Worm (Caenorhabditis elegans) whole organism, L3 larva: Measurements from ENCODE around the gene daf-3.

Experiments used
- R02D3.7 ChIP-seq: fragments of 150-350 bp; optimal IDR thresholded peaks from 2 replicates; lab custom pipeline; 2014; ENCODE audit warnings: missing biosample characterization, missing genetic modification characterization
- aly-2 ChIP-seq: fragments of 150-350 bp; optimal IDR thresholded peaks from 2 replicates; lab custom pipeline; 2014; ENCODE audit warnings: missing biosample characterization, missing genetic modification characterization
- ama-1 ChIP-seq: fragments of 150-350 bp; optimal IDR thresholded peaks from 2 replicates; lab custom pipeline; 2018
- ceh-28 ChIP-seq: fragments of 150-350 bp; optimal IDR thresholded peaks from 2 replicates; lab custom pipeline; 2014; ENCODE audit warnings: missing biosample characterization, missing genetic modification reagents, missing genetic modification characterization
- ceh-82 ChIP-seq: fragments of 150-350 bp; optimal IDR thresholded peaks from 2 replicates; lab custom pipeline; 2014; ENCODE audit warnings: missing biosample characterization, missing genetic modification characterization
- ceh-9 ChIP-seq: sonication (generic microtip); optimal IDR thresholded peaks from 2 replicates; lab custom pipeline; 2018; ENCODE audit warnings: missing biosample characterization, missing genetic modification characterization
- daf-12 ChIP-seq: fragments of 150-350 bp; optimal IDR thresholded peaks from 2 replicates; lab custom pipeline; 2014; ENCODE audit warnings: missing biosample characterization, missing genetic modification reagents, missing genetic modification characterization
- egl-27 ChIP-seq: sonication (generic microtip); optimal IDR thresholded peaks from 4 replicates; lab custom pipeline; 2017; ENCODE audit warnings: missing biosample characterization, missing genetic modification reagents, missing genetic modification characterization
- egl-5 ChIP-seq: fragments of 150-350 bp; optimal IDR thresholded peaks from 2 replicates; lab custom pipeline; 2017; ENCODE audit warnings: missing biosample characterization, missing genetic modification reagents, missing genetic modification characterization, inconsistent platforms
- elt-1 ChIP-seq: fragments of 150-350 bp; optimal IDR thresholded peaks from 2 replicates; lab custom pipeline; 2014; ENCODE audit warnings: missing biosample characterization, missing genetic modification characterization
- elt-2 ChIP-seq: sonication (generic microtip); optimal IDR thresholded peaks from 2 replicates; lab custom pipeline; 2016; ENCODE audit warnings: missing genetic modification reagents, mild to moderate bottlenecking, missing genetic modification characterization, missing compliant biosample characterization
- eor-1 ChIP-seq, 2 experiments: fragments of 150-350 bp; optimal IDR thresholded peaks; 2 replicates each; lab custom pipeline; 2014 to 2018; ENCODE audit warnings: missing biosample characterization in 2 of 2, missing genetic modification characterization in 2 of 2
- fkh-10 ChIP-seq: sonication (generic microtip); optimal IDR thresholded peaks from 2 replicates; lab custom pipeline; 2017; ENCODE audit warnings: missing biosample characterization, missing genetic modification reagents, missing genetic modification characterization
- fkh-2 ChIP-seq: fragments of 150-350 bp; optimal IDR thresholded peaks from 2 replicates; lab custom pipeline; 2014; ENCODE audit warnings: missing biosample characterization, missing genetic modification reagents, missing genetic modification characterization
- fos-1 ChIP-seq: fragments of 150-350 bp; optimal IDR thresholded peaks from 2 replicates; lab custom pipeline; 2014; ENCODE audit warnings: missing biosample characterization, missing genetic modification characterization
- hmg-11 ChIP-seq: sonication (generic microtip); optimal IDR thresholded peaks from 2 replicates; lab custom pipeline; 2016; ENCODE audit warnings: missing genetic modification characterization, missing compliant biosample characterization
- jun-1 ChIP-seq: fragments of 150-350 bp; optimal IDR thresholded peaks from 2 replicates; lab custom pipeline; 2014; ENCODE audit warnings: missing biosample characterization, missing genetic modification reagents, missing genetic modification characterization
- lin-15B ChIP-seq: fragments of 150-350 bp; optimal IDR thresholded peaks from 2 replicates; lab custom pipeline; 2014; ENCODE audit warnings: missing biosample characterization, missing genetic modification characterization
- lin-39 ChIP-seq: fragments of 150-350 bp; optimal IDR thresholded peaks from 2 replicates; lab custom pipeline; 2018; ENCODE audit warnings: missing biosample characterization, missing genetic modification reagents, missing genetic modification characterization
- lsy-12 ChIP-seq: sonication (generic microtip); optimal IDR thresholded peaks from 2 replicates; lab custom pipeline; 2016; ENCODE audit warnings: mild to moderate bottlenecking, missing genetic modification characterization, missing compliant biosample characterization
- mdl-1 ChIP-seq: fragments of 150-350 bp; optimal IDR thresholded peaks from 2 replicates; lab custom pipeline; 2014; ENCODE audit warnings: missing biosample characterization, missing genetic modification characterization
- mml-1 ChIP-seq: fragments of 150-350 bp; sonication (generic microtip); optimal IDR thresholded peaks from 3 replicates; lab custom pipeline; 2014; ENCODE audit warnings: missing biosample characterization, missing genetic modification characterization
- nfya-1 ChIP-seq: sonication (generic microtip); optimal IDR thresholded peaks from 2 replicates; lab custom pipeline; 2017; ENCODE audit warnings: missing genetic modification characterization, mild to moderate bottlenecking, missing compliant biosample characterization, antibody characterized with exemption, moderate library complexity; ENCODE audit not compliant: insufficient read depth
- nhr-11 ChIP-seq: fragments of 150-350 bp; optimal IDR thresholded peaks from 2 replicates; lab custom pipeline; 2014; ENCODE audit warnings: missing biosample characterization, missing genetic modification characterization
- nhr-12 ChIP-seq: fragments of 150-350 bp; optimal IDR thresholded peaks from 2 replicates; lab custom pipeline; 2014; ENCODE audit warnings: missing biosample characterization, missing genetic modification characterization
- nhr-23 ChIP-seq: fragments of 150-350 bp; optimal IDR thresholded peaks from 2 replicates; lab custom pipeline; 2014; ENCODE audit warnings: missing biosample characterization, missing genetic modification reagents, missing genetic modification characterization
- nhr-237 ChIP-seq: fragments of 150-350 bp; optimal IDR thresholded peaks from 2 replicates; lab custom pipeline; 2014; ENCODE audit warnings: missing biosample characterization, missing genetic modification characterization
- nhr-25 ChIP-seq: sonication (generic microtip); optimal IDR thresholded peaks from 2 replicates; lab custom pipeline; 2017; ENCODE audit warnings: missing biosample characterization, missing genetic modification characterization
- nhr-28 ChIP-seq: fragments of 150-350 bp; optimal IDR thresholded peaks from 2 replicates; lab custom pipeline; 2014; ENCODE audit warnings: missing biosample characterization, missing genetic modification characterization
- nhr-43 ChIP-seq: sonication (generic microtip); optimal IDR thresholded peaks from 2 replicates; lab custom pipeline; 2016; ENCODE audit warnings: mild to moderate bottlenecking, missing genetic modification characterization, missing compliant biosample characterization; ENCODE audit not compliant: poor library complexity, severe bottlenecking
- nhr-67 ChIP-seq: fragments of 150-350 bp; optimal IDR thresholded peaks from 2 replicates; lab custom pipeline; 2014; ENCODE audit warnings: missing biosample characterization, missing genetic modification characterization
- nhr-77 ChIP-seq: fragments of 150-350 bp; optimal IDR thresholded peaks from 2 replicates; lab custom pipeline; 2014; ENCODE audit warnings: missing biosample characterization, missing genetic modification characterization
- pha-4 ChIP-seq: fragments of 150-350 bp; optimal IDR thresholded peaks from 2 replicates; lab custom pipeline; 2014; ENCODE audit warnings: missing biosample characterization, missing genetic modification reagents, missing genetic modification characterization
- sea-2 ChIP-seq: fragments of 150-350 bp; sonication (generic microtip); optimal IDR thresholded peaks from 4 replicates; lab custom pipeline; 2014; ENCODE audit warnings: missing biosample characterization, missing genetic modification reagents, missing genetic modification characterization
- tbx-2 ChIP-seq: sonication (generic microtip); optimal IDR thresholded peaks from 2 replicates; lab custom pipeline; 2016; ENCODE audit warnings: mild to moderate bottlenecking, missing genetic modification characterization, missing compliant biosample characterization
- unc-39 ChIP-seq: sonication (generic microtip); optimal IDR thresholded peaks from 4 replicates; lab custom pipeline; 2017; ENCODE audit warnings: missing biosample characterization, missing genetic modification characterization
- unc-62 ChIP-seq: fragments of 150-350 bp; sonication (generic microtip); optimal IDR thresholded peaks from 4 replicates; lab custom pipeline; 2014; ENCODE audit warnings: missing biosample characterization, missing genetic modification reagents, missing genetic modification characterization
- ztf-4 ChIP-seq: fragments of 150-350 bp; optimal IDR thresholded peaks from 2 replicates; lab custom pipeline; 2014; ENCODE audit warnings: missing biosample characterization, missing genetic modification characterization

Gene daf-3

ce11 chrX:806515-806914, 18.8 kb downstream of the daf-3 start (continued):
- peak; percentile 98 for TF ChIP-seq tbx-2
- TF ChIP-seq nhr-43 (tag; lab: Kevin White, UChicago), result peak; percentile 99
- TF ChIP-seq unc-39, result peak; percentile 50
- TF ChIP-seq nhr-237 (tag; lab: Kevin White, UChicago), result peak; percentile 70
- TF ChIP-seq ceh-28, result peak; percentile 98
- TF ChIP-seq mdl-1 (tag; lab: Kevin White, UChicago), result peak; percentile 80
- TF ChIP-seq lsy-12 (tag; lab: Kevin White, UChicago), result peak; percentile 96
- peak; percentile 98 for TF ChIP-seq nhr-77 (tag; lab: Kevin White, UChicago)
- TF ChIP-seq nhr-11, result peak; percentile 96
- TF ChIP-seq nhr-12 (tag; lab: Kevin White, UChicago), result peak; percentile 23
- TF ChIP-seq sea-2, result no peak
- peak; percentile 97 for TF ChIP-seq nhr-25
- TF ChIP-seq ceh-9 (tag; lab: Kevin White, UChicago), result peak; percentile 61
- peak; percentile 97 for TF ChIP-seq fos-1
- TF ChIP-seq lin-15B (tag; lab: Kevin White, UChicago), result peak; percentile 66
- TF ChIP-seq fkh-2 (tag; lab: Kevin White, UChicago), result peak; percentile 93
- peak; percentile 99 for TF ChIP-seq jun-1 (tag; lab: Kevin White, UChicago)
- peak; percentile 84 for TF ChIP-seq daf-12 (tag; lab: Kevin White, UChicago)
- TF ChIP-seq nfya-1 (tag; lab: Kevin White, UChicago), result peak; percentile 95
- TF ChIP-seq ama-1 (lab: Kevin White, UChicago), result peak; percentile 56
- TF ChIP-seq pha-4 (tag; lab: Kevin White, UChicago), result peak; percentile 97
- TF ChIP-seq lin-39 (tag; lab: Kevin White, UChicago), result peak; percentile 99
- TF ChIP-seq nhr-28 (tag; lab: Kevin White, UChicago), result peak; percentile 96
- TF ChIP-seq nhr-67 (tag; lab: Kevin White, UChicago), result peak; percentile 70
- peak; percentile 97 for TF ChIP-seq fkh-10 (GFP tag; lab: Kevin White, UChicago)
- peak; percentile 92 for TF ChIP-seq R02D3.7 (tag; lab: Kevin White, UChicago)
- peak; percentile 99 for TF ChIP-seq nhr-23

DNA sequence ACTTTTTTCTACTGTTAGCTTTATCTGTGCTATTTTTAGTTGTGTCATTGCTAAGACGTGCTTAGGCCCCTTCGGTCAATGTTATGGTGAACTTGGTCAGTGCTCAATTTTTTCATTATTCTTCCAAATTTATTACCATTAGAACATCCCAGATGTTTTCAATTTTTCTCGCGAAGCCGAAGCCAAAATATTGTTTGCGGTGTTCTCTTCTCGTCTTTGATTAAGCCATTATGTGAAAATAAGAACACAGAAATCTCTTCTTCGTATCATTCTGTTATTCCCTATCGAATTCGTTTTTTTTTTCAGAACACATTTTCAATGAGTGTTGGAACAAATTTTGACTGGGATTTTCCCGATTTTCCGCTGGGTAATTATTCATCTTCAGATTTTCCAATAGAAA, 22.8 kb downstream of the daf-3 start, which contains the start of gene gtr-1:
Gene gtr-1, plus strand, starts transcription at position 301 of the 400 bp plus-strand sequence.
- TF ChIP-seq lsy-12 (tag; lab: Kevin White, UChicago), result no peak
- TF ChIP-seq aly-2 (tag; lab: Kevin White, UChicago), result no peak
- TF ChIP-seq sea-2, result no peak
- TF ChIP-seq nhr-77 (tag; lab: Kevin White, UChicago), result no peak
- TF ChIP-seq fkh-2 (tag; lab: Kevin White, UChicago), result no peak
- TF ChIP-seq fos-1, result no peak
- no peak for TF ChIP-seq egl-5
- TF ChIP-seq nhr-43 (tag; lab: Kevin White, UChicago), result no peak
- TF ChIP-seq jun-1 (tag; lab: Kevin White, UChicago), result no peak
- no peak for TF ChIP-seq ceh-82 (tag; lab: Kevin White, UChicago)
- TF ChIP-seq fkh-10 (GFP tag; lab: Kevin White, UChicago), result no peak
- TF ChIP-seq ztf-4 (tag; lab: Kevin White, UChicago), result no peak
- TF ChIP-seq egl-27 (tag; lab: Kevin White, UChicago), result no peak
- TF ChIP-seq ama-1 (lab: Kevin White, UChicago), result no peak
- no peak for TF ChIP-seq nhr-67 (tag; lab: Kevin White, UChicago)
- no peak for TF ChIP-seq mdl-1 (tag; lab: Kevin White, UChicago)
- TF ChIP-seq elt-1, result no peak
- TF ChIP-seq mml-1 (tag; lab: Kevin White, UChicago), result no peak
- TF ChIP-seq eor-1 (tag; optimal IDR thresholded peaks at IDR 0.05; lab: Kevin White, UChicago), result no peak

- TF ChIP-seq lin-39 (tag; lab: Kevin White, UChicago), result no peak
- peak; percentile 30 for TF ChIP-seq pha-4 (tag; lab: Kevin White, UChicago)
Observed at ce11 chrX:790593-790992, 34.7 kb downstream of the daf-3 start.

ce11 chrX:789848-790247, 35.4 kb downstream of the daf-3 start:
- TF ChIP-seq nhr-77 (tag; lab: Kevin White, UChicago) (no peak), ztf-4 (tag; lab: Kevin White, UChicago) (no peak), nfya-1 (tag; lab: Kevin White, UChicago) (no peak), nhr-12 (tag; lab: Kevin White, UChicago) (no peak), tbx-2 (no peak), hmg-11 (tag; lab: Kevin White, UChicago) (no peak), unc-62 (GFP tag; lab: Kevin White, UChicago) (no peak), jun-1 (tag; lab: Kevin White, UChicago) (no peak), elt-2 (no peak)
